Fruit fly (Drosophila melanogaster): Measurements from ENCODE around the gene Ccdc39.

Gene Ccdc39

DNA sequence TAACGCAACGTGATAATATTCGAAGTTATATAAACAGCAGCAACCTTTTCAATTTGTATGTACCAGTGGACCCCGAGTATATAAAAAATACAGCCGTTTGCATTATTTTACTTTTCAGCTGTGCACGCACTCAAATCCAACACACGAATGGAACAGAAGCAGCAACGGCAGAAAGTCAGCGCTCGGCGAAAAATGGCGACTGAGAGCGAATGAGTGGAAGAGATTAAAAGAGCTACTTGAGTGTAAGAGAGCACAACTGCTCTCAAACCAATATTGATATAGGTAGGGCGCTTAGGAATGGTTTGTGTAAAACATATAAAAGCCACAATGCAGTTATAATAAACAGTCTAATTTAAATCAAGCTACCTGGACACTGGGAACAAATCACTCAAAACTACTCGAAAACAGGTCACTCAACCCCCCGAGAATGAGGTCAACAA lies 21.8 kb upstream of the Ccdc39 start (continued):
- TF ChIP-seq CG11695 (GFP tag; IDR thresholded peaks at IDR 0.05) (peak; percentile 72), CG8944 (GFP tag; optimal IDR thresholded peaks at IDR 0.05) (peak; percentile 54), chif (GFP tag; optimal IDR thresholded peaks at IDR 0.05) (peak in 1 of 2 experiments; percentile 26), CG11696 (GFP tag; IDR thresholded peaks at IDR 0.05) (no peak; the same call in 1 of the 2 replicates), Sin3A (optimal IDR thresholded peaks at IDR 0.05) (no peak), Optix (GFP tag; IDR thresholded peaks at IDR 0.05) (no peak), ems (GFP tag; optimal IDR thresholded peaks at IDR 0.05) (no peak), ken (GFP tag; IDR thresholded peaks at IDR 0.05) (no peak), run (tag; optimal IDR thresholded peaks at IDR 0.05) (peak; percentile 77), lola (GFP tag; optimal IDR thresholded peaks at IDR 0.05) (peak in 1 of 3 experiments; percentile 34), NfI (GFP tag; optimal IDR thresholded peaks at IDR 0.05) (no peak), Nf-YA (GFP tag; IDR thresholded peaks at IDR 0.05) (no peak), row (GFP tag; IDR thresholded peaks at IDR 0.05) (no peak; the same call in 2 of the 3 replicates), lov (optimal IDR thresholded peaks at IDR 0.05) (no peak), lov (GFP tag; IDR thresholded peaks at IDR 0.05) (peak; percentile 68; the same call in 1 of the 3 replicates), CG8089 (GFP tag; optimal IDR thresholded peaks at IDR 0.05) (peak; percentile 70), CG4282 (GFP tag; optimal IDR thresholded peaks at IDR 0.05) (peak; percentile 77), crc (GFP tag; optimal IDR thresholded peaks at IDR 0.05) (peak; percentile 53), E2f1 (GFP tag; IDR thresholded peaks at IDR 0.05) (no peak), maf-S (GFP tag; optimal IDR thresholded peaks at IDR 0.05) (peak; percentile 70), Rx (GFP tag; IDR thresholded peaks at IDR 0.05) (no peak), CG6272 (GFP tag; IDR thresholded peaks at IDR 0.05) (no peak), Usf (GFP tag; optimal IDR thresholded peaks at IDR 0.05) (no peak), Ssrp (tag; optimal IDR thresholded peaks at IDR 0.05) (no peak), CG7372 (GFP tag; IDR thresholded peaks at IDR 0.05) (no peak), Hr78 (GFP tag; optimal IDR thresholded peaks at IDR 0.05) (no peak), CG7963 (GFP tag; IDR thresholded peaks at IDR 0.05; ENCODE audit: partially characterized antibody) (no peak), CG1602 (GFP tag; optimal IDR thresholded peaks at IDR 0.05) (no peak), Pdp1 (GFP tag; optimal IDR thresholded peaks at IDR 0.05) (peak; percentile 24 to 92), tx (GFP tag; optimal IDR thresholded peaks at IDR 0.05) (no peak), fd3F (GFP tag; optimal IDR thresholded peaks at IDR 0.05) (peak; percentile 18), CG3065 (GFP tag; optimal IDR thresholded peaks at IDR 0.05) (peak; percentile 38), Xrp1 (GFP tag; IDR thresholded peaks at IDR 0.05) (peak; percentile 54), CG10147 (GFP tag; optimal IDR thresholded peaks at IDR 0.05) (peak; percentile 10), fru (optimal IDR thresholded peaks at IDR 0.05) (no peak), Elba2 (GFP tag; optimal IDR thresholded peaks at IDR 0.05) (no peak), NFAT (GFP tag; IDR thresholded peaks at IDR 0.05) (peak; percentile 41; the same call in 1 of the 2 replicates), CG2678 (tag; optimal IDR thresholded peaks at IDR 0.05) (peak; percentile 74), slou (GFP tag; optimal IDR thresholded peaks at IDR 0.05) (no peak), vnd (GFP tag; IDR thresholded peaks at IDR 0.05; ENCODE audit: partially characterized antibody) (no peak), CG16813 (GFP tag; IDR thresholded peaks at IDR 0.05; ENCODE audit: partially characterized antibody) (no peak), CG3726 (GFP tag; IDR thresholded peaks at IDR 0.05) (no peak), HLH54F (GFP tag; optimal IDR thresholded peaks at IDR 0.05) (no peak), CG15011 (GFP tag; optimal IDR thresholded peaks at IDR 0.05) (peak; percentile 65), CG17802 (tag; optimal IDR thresholded peaks at IDR 0.05) (no peak), gt (GFP tag; IDR thresholded peaks at IDR 0.05) (no peak), CG17186 (GFP tag; optimal IDR thresholded peaks at IDR 0.05) (peak; percentile 11), CG15514 (GFP tag; optimal IDR thresholded peaks at IDR 0.05) (peak; percentile 75), gsb-n (tag; optimal IDR thresholded peaks at IDR 0.05) (peak; percentile 23), bowl (GFP tag; IDR thresholded peaks at IDR 0.05) (no peak), CG16863 (GFP tag; optimal IDR thresholded peaks at IDR 0.05) (peak; percentile 70), Rfx (GFP tag; IDR thresholded peaks at IDR 0.05) (peak; percentile 20; the same call in 1 of the 2 replicates)
